Worm (Caenorhabditis elegans): ENCODE results near the gene ZK287.7.

DNA sequence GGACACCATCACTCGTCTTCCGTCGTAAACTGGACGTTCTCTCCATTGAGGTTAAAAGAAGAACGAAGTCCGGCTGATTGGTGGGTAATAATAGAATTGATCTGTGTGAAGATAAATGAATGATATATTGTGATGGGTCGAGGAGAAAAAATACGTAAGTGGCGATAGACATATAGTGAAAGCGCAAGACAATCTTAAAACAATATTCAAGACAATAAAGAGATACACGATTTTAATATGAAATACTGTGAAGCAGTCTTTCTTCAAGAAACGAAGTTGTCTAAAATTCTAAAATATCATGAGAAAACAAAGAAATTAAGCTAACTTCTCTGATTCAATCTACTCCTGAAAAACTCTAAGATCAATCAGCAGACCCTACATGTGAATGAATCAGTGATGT lies 20.7 kb downstream of the ZK287.7 start, which contains the start of gene F40F9.10:
- TF ChIP-seq W03F9.2 (tag; optimal IDR thresholded peaks at IDR 0.05) (no peak), him-1 (tag; optimal IDR thresholded peaks at IDR 0.05) (no peak), dao-5 (tag; optimal IDR thresholded peaks at IDR 0.05) (no peak)

Data from whole organism, L4/young adult.